Fruit fly (Drosophila melanogaster): ENCODE results near the gene Gale.

dm6 chr3L:663880-664279 lies 15.5 kb downstream of the Gale start:
- TF ChIP-seq Sin3A (optimal IDR thresholded peaks at IDR 0.05) = no peak
- no peak for TF ChIP-seq h (optimal IDR thresholded peaks at IDR 0.05)
- TF ChIP-seq psq (optimal IDR thresholded peaks at IDR 0.05) = no peak
- no peak for TF ChIP-seq insv (optimal IDR thresholded peaks at IDR 0.05)

All from Kc167 (cell line).